Fruit fly (Drosophila melanogaster): ENCODE measurements around the gene CG6908.

CG6908 gene

DNA sequence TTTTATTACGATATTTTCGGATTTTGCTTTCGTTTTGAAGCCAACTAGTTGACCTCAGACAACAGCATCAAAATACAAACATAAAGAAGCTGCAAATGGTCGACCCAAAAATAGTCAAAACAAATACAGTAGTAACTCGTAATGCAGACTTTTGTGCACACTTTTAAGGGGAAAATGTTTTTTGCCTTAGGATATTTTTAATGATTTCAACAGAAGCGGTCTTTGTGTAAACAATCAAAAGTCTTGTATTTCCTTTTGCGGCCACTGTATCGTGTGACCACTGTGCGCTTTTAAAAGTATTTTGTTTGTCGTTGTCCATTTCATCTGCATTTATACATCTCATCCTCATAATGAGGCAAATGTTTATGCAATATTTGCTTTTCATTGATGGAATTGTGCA lies 40.4 kb downstream of the CG6908 start (continued):
- TF ChIP-seq Max (GFP tag; optimal IDR thresholded peaks at IDR 0.05), result peak; percentile 94
- peak; percentile 49 for TF ChIP-seq MESR4 (GFP tag; optimal IDR thresholded peaks at IDR 0.05)
- peak; percentile 92 for TF ChIP-seq Six4 (GFP tag; optimal IDR thresholded peaks at IDR 0.05)
- peak; percentile 97 for TF ChIP-seq Oaz (GFP tag; IDR thresholded peaks at IDR 0.05)
- peak; percentile 78 for TF ChIP-seq exex (tag; optimal IDR thresholded peaks at IDR 0.05)
- TF ChIP-seq inv (GFP tag; IDR thresholded peaks at IDR 0.05; ENCODE audit: partially characterized antibody), result no peak
- TF ChIP-seq Abd-B (GFP tag; optimal IDR thresholded peaks at IDR 0.05), result peak; percentile 93
- TF ChIP-seq h (optimal IDR thresholded peaks at IDR 0.05), result no peak
- peak; percentile 86 for TF ChIP-seq Blimp-1 (GFP tag; optimal IDR thresholded peaks at IDR 0.05)
- no peak for TF ChIP-seq hth (optimal IDR thresholded peaks at IDR 0.05)
- peak; percentile 74 for TF ChIP-seq kah (GFP tag; optimal IDR thresholded peaks at IDR 0.05)
- peak; percentile 80 for TF ChIP-seq Vsx1 (GFP tag; optimal IDR thresholded peaks at IDR 0.05)
- TF ChIP-seq Deaf1 (tag; optimal IDR thresholded peaks at IDR 0.05), result peak; percentile 51
- peak; percentile 96 for TF ChIP-seq gem (tag; optimal IDR thresholded peaks at IDR 0.05)
- peak; percentile 96 for TF ChIP-seq sug (tag; optimal IDR thresholded peaks at IDR 0.05)
- no peak for TF ChIP-seq CG6791 (GFP tag; IDR thresholded peaks at IDR 0.05; ENCODE audit: partially characterized antibody)
- TF ChIP-seq CG2120 (GFP tag; optimal IDR thresholded peaks at IDR 0.05), result peak; percentile 99
- peak; percentile 97 for TF ChIP-seq chn (GFP tag; optimal IDR thresholded peaks at IDR 0.05)
- peak; percentile 96 for TF ChIP-seq CG12744 (GFP tag; optimal IDR thresholded peaks at IDR 0.05)
- TF ChIP-seq Lhr (GFP tag; optimal IDR thresholded peaks at IDR 0.05), result peak; percentile 40
- TF ChIP-seq ci (GFP tag; IDR thresholded peaks at IDR 0.05), result peak; percentile 98
- peak; percentile 98 for TF ChIP-seq bab2 (GFP tag; optimal IDR thresholded peaks at IDR 0.05)
- TF ChIP-seq CG1602 (GFP tag; optimal IDR thresholded peaks at IDR 0.05), result peak; percentile 94
- peak; percentile 98 for TF ChIP-seq CG16779 (GFP tag; IDR thresholded peaks at IDR 0.05)
- TF ChIP-seq bcd (GFP tag; optimal IDR thresholded peaks at IDR 0.05), result peak; percentile 94
- no peak for TF ChIP-seq Opbp (GFP tag; IDR thresholded peaks at IDR 0.05; ENCODE audit: partially characterized antibody)
- TF ChIP-seq esg (GFP tag; conservative IDR thresholded peaks at IDR 0.05), result peak; percentile 97
- TF ChIP-seq maf-S (GFP tag; optimal IDR thresholded peaks at IDR 0.05), result peak; percentile 97
- peak; percentile 80 for TF ChIP-seq CG3995 (GFP tag; optimal IDR thresholded peaks at IDR 0.05)
- no peak for TF ChIP-seq CG13287 (GFP tag; IDR thresholded peaks at IDR 0.05; ENCODE audit: partially characterized antibody)
- TF ChIP-seq lmd (GFP tag; IDR thresholded peaks at IDR 0.05), result peak; percentile 98
- peak; percentile 41 for TF ChIP-seq CG2202 (tag; optimal IDR thresholded peaks at IDR 0.05)
- peak; percentile 96 for TF ChIP-seq CG1647 (GFP tag; optimal IDR thresholded peaks at IDR 0.05)
- TF ChIP-seq gcm2 (GFP tag; optimal IDR thresholded peaks at IDR 0.05), result peak; percentile 96
- TF ChIP-seq CG2199 (GFP tag; IDR thresholded peaks at IDR 0.05), result peak; percentile 92; the same call in 2 of the 3 replicates
- peak; percentile 63 for TF ChIP-seq CG15601 (tag; optimal IDR thresholded peaks at IDR 0.05)
- TF ChIP-seq Sin3A (optimal IDR thresholded peaks at IDR 0.05), result no peak
- TF ChIP-seq schlank (tag; optimal IDR thresholded peaks at IDR 0.05), result peak; percentile 98
- peak; percentile 59; the same call in 1 of the 2 replicates for TF ChIP-seq CG4360 (GFP tag; IDR thresholded peaks at IDR 0.05)
- TF ChIP-seq CG30431 (GFP tag; optimal IDR thresholded peaks at IDR 0.05), result peak; percentile 86
- peak; percentile 96 for TF ChIP-seq CG3281 (GFP tag; optimal IDR thresholded peaks at IDR 0.05)
- peak; percentile 96 for TF ChIP-seq CG5245 (GFP tag; optimal IDR thresholded peaks at IDR 0.05)
- peak; percentile 73 for TF ChIP-seq CG14965 (GFP tag; optimal IDR thresholded peaks at IDR 0.05; ENCODE audit: borderline replicate concordance)
- peak; percentile 89 for TF ChIP-seq MTF-1 (GFP tag; optimal IDR thresholded peaks at IDR 0.05; ENCODE audit: borderline replicate concordance)
- no peak for TF ChIP-seq lov (optimal IDR thresholded peaks at IDR 0.05)
- peak; percentile 92; the same call in 2 of the 3 replicates for TF ChIP-seq lov (GFP tag; IDR thresholded peaks at IDR 0.05)
- peak; percentile 82 for TF ChIP-seq CG10321 (GFP tag; IDR thresholded peaks at IDR 0.05)
- TF ChIP-seq Hr3 (GFP tag; optimal IDR thresholded peaks at IDR 0.05), result peak; percentile 93
- no peak for TF ChIP-seq cg (GFP tag; optimal IDR thresholded peaks at IDR 0.05)
- no peak for TF ChIP-seq bbx (GFP tag; IDR thresholded peaks at IDR 0.05; ENCODE audit: partially characterized antibody)
- TF ChIP-seq CG18764 (GFP tag; optimal IDR thresholded peaks at IDR 0.05), result peak; percentile 92
- TF ChIP-seq peb (GFP tag; IDR thresholded peaks at IDR 0.05), result peak; percentile 91
